Worm (Caenorhabditis elegans) whole organism, young adult: ENCODE results near the gene nspb-11.

ENCODE experiments used
- B0019.2 ChIP-seq: fragments of 200-800 bp; sonication (Bioruptor generic); conservative IDR thresholded peaks from 2 replicates; pipeline ENCODE4 v1.3.6; 2022; ENCODE audit warnings: missing genetic modification reagents, missing genetic modification characterization, missing compliant biosample characterization
- B0261.1 ChIP-seq: sonication (generic microtip); optimal IDR thresholded peaks from 2 replicates; lab custom pipeline; 2016; ENCODE audit warnings: mild to moderate bottlenecking, missing genetic modification characterization, moderate library complexity, missing compliant biosample characterization
- C06A6.2 ChIP-seq: fragments of 200-800 bp; sonication (Bioruptor generic); conservative IDR thresholded peaks from 2 replicates; pipeline ENCODE4 v1.3.6; 2022; ENCODE audit warnings: missing genetic modification characterization, missing compliant biosample characterization
- C17E4.6 ChIP-seq: fragments of 200-800 bp; sonication (Bioruptor generic); IDR thresholded peaks from 2 replicates; pipeline ENCODE4 v1.3.6; 2022; ENCODE audit warnings: missing genetic modification reagents, missing genetic modification characterization, missing compliant biosample characterization
- F22D6.2 ChIP-seq: sonication (generic microtip); optimal IDR thresholded peaks from 2 replicates; lab custom pipeline; 2016; ENCODE audit warnings: mild to moderate bottlenecking, missing genetic modification characterization, missing compliant biosample characterization
- F33H1.4 ChIP-seq: fragments of 200-800 bp; sonication (Bioruptor generic); IDR thresholded peaks from 2 replicates; pipeline ENCODE4 v1.3.6; 2022; ENCODE audit warnings: missing genetic modification reagents, missing genetic modification characterization, missing compliant biosample characterization
- F37B4.10 ChIP-seq: fragments of 200-800 bp; sonication (Bioruptor generic); IDR thresholded peaks from 2 replicates; pipeline ENCODE4 v1.3.6; 2022; ENCODE audit warnings: missing genetic modification characterization, missing compliant biosample characterization
- F57A8.1 ChIP-seq: fragments of 200-800 bp; sonication (Bioruptor generic); optimal IDR thresholded peaks from 2 replicates; lab custom pipeline; 2018; ENCODE audit warnings: mild to moderate bottlenecking, missing genetic modification characterization, moderate library complexity, missing compliant biosample characterization
- T07F8.4 ChIP-seq: sonication (generic microtip); optimal IDR thresholded peaks from 2 replicates; lab custom pipeline; 2016; ENCODE audit warnings: mild to moderate bottlenecking, missing genetic modification characterization, moderate library complexity, missing compliant biosample characterization
- T26A5.8 ChIP-seq: sonication (generic microtip); optimal IDR thresholded peaks from 2 replicates; lab custom pipeline; 2016; ENCODE audit warnings: missing genetic modification characterization, missing compliant biosample characterization
- Y79H2A.3 ChIP-seq: fragments of 200-800 bp; sonication (Bioruptor generic); conservative IDR thresholded peaks from 2 replicates; pipeline ENCODE4 v1.3.6; 2022; ENCODE audit warnings: missing genetic modification reagents, missing genetic modification characterization, missing compliant biosample characterization
- attf-3 ChIP-seq: fragments of 200-800 bp; sonication (Bioruptor generic); conservative IDR thresholded peaks from 2 replicates; pipeline ENCODE4 v1.3.6; 2022; ENCODE audit warnings: missing genetic modification reagents, missing genetic modification characterization, missing compliant biosample characterization
- bed-1 ChIP-seq: fragments of 200-800 bp; sonication (Bioruptor generic); IDR thresholded peaks from 2 replicates; pipeline ENCODE4 v1.3.6; 2022; ENCODE audit warnings: missing genetic modification reagents, missing genetic modification characterization, missing compliant biosample characterization
- bed-2 ChIP-seq: fragments of 200-800 bp; sonication (Bioruptor generic); IDR thresholded peaks from 2 replicates; pipeline ENCODE4 v1.3.6; 2022; ENCODE audit warnings: missing genetic modification reagents, missing genetic modification characterization, missing compliant biosample characterization
- ceh-100 ChIP-seq: fragments of 200-800 bp; sonication (Bioruptor generic); IDR thresholded peaks from 2 replicates; pipeline ENCODE4 v1.3.6; 2022; ENCODE audit warnings: missing genetic modification reagents, missing genetic modification characterization, missing compliant biosample characterization
- die-1 ChIP-seq: sonication (generic microtip); optimal IDR thresholded peaks from 2 replicates; lab custom pipeline; 2016; ENCODE audit warnings: missing genotype, mild to moderate bottlenecking, missing genetic modification characterization, missing compliant biosample characterization
- dpff-1 ChIP-seq: sonication (generic microtip); optimal IDR thresholded peaks from 2 replicates; lab custom pipeline; 2017; ENCODE audit warnings: mild to moderate bottlenecking, missing genetic modification characterization, missing compliant biosample characterization
- efl-1 ChIP-seq: fragments of 150-350 bp; optimal IDR thresholded peaks from 2 replicates; lab custom pipeline; 2014; ENCODE audit warnings: missing biosample characterization, missing genetic modification reagents, missing genetic modification characterization
- ets-4 ChIP-seq: fragments of 200-800 bp; sonication (Bioruptor generic); optimal IDR thresholded peaks from 2 replicates; lab custom pipeline; 2018; ENCODE audit warnings: mild to moderate bottlenecking, missing genetic modification characterization, missing compliant biosample characterization
- fkh-3 ChIP-seq: sonication (generic microtip); optimal IDR thresholded peaks from 2 replicates; lab custom pipeline; 2016; ENCODE audit warnings: mild to moderate bottlenecking, missing genetic modification characterization, missing compliant biosample characterization
- gei-17 ChIP-seq: fragments of 200-800 bp; sonication (Bioruptor generic); optimal IDR thresholded peaks from 2 replicates; lab custom pipeline; 2018; ENCODE audit warnings: mild to moderate bottlenecking, missing genetic modification characterization, missing compliant biosample characterization
- him-1 ChIP-seq: sonication (generic microtip); optimal IDR thresholded peaks from 2 replicates; lab custom pipeline; 2016; ENCODE audit warnings: missing genotype, missing genetic modification reagents, missing genetic modification characterization, missing compliant biosample characterization
- hmg-1.2 ChIP-seq: fragments of 200-800 bp; sonication (Bioruptor generic); IDR thresholded peaks from 2 replicates; pipeline ENCODE4 v1.3.6; 2022; ENCODE audit warnings: missing genetic modification reagents, missing genetic modification characterization, missing compliant biosample characterization
- hrde-1 ChIP-seq: sonication (generic microtip); optimal IDR thresholded peaks from 2 replicates; lab custom pipeline; 2016; ENCODE audit warnings: missing genetic modification characterization, mild to moderate bottlenecking, missing compliant biosample characterization, moderate library complexity, missing genotype, missing genetic modification reagents, borderline replicate concordance
- lin-26 ChIP-seq: fragments of 200-800 bp; sonication (Bioruptor generic); IDR thresholded peaks from 2 replicates; pipeline ENCODE4 v1.3.6; 2022; ENCODE audit warnings: missing genetic modification reagents, missing genetic modification characterization, missing compliant biosample characterization
- lin-35 ChIP-seq, 3 experiments: fragments of 150-350 bp in 2 of 3; sonication (generic microtip) in 1 of 3; optimal IDR thresholded peaks; 2 replicates each; lab custom pipeline; 2014 to 2018; ENCODE audit warnings: missing biosample characterization in 3 of 3, missing genetic modification characterization in 3 of 3, missing genetic modification reagents in 3 of 3
- lir-1 ChIP-seq: fragments of 200-800 bp; sonication (Bioruptor generic); conservative IDR thresholded peaks from 2 replicates; pipeline ENCODE4 v1.3.6; 2022; ENCODE audit warnings: missing genetic modification reagents, missing genetic modification characterization, missing compliant biosample characterization
- lsl-1 ChIP-seq: fragments of 200-800 bp; sonication (Bioruptor generic); optimal IDR thresholded peaks from 2 replicates; lab custom pipeline; 2018; ENCODE audit warnings: mild to moderate bottlenecking, missing genetic modification characterization, moderate library complexity, missing compliant biosample characterization
- madf-6 ChIP-seq: fragments of 200-800 bp; sonication (Bioruptor generic); IDR thresholded peaks from 2 replicates; pipeline ENCODE4 v1.3.6; 2022; ENCODE audit warnings: missing genetic modification reagents, missing genetic modification characterization, missing compliant biosample characterization
- mcd-1 ChIP-seq: fragments of 200-800 bp; sonication (Bioruptor generic); IDR thresholded peaks from 2 replicates; pipeline ENCODE4 v1.3.6; 2022; ENCODE audit warnings: missing genetic modification reagents, missing genetic modification characterization, missing compliant biosample characterization
- nfya-2 ChIP-seq: fragments of 200-800 bp; sonication (Bioruptor generic); IDR thresholded peaks from 2 replicates; pipeline ENCODE4 v1.3.6; 2022; ENCODE audit warnings: missing genetic modification reagents, missing genetic modification characterization, missing compliant biosample characterization
- nhr-179 ChIP-seq: sonication (generic microtip); optimal IDR thresholded peaks from 2 replicates; lab custom pipeline; 2016; ENCODE audit warnings: mild to moderate bottlenecking, missing genetic modification characterization, missing compliant biosample characterization
- nhr-27 ChIP-seq: fragments of 200-800 bp; sonication (Bioruptor generic); optimal IDR thresholded peaks from 2 replicates; lab custom pipeline; 2018; ENCODE audit warnings: mild to moderate bottlenecking, missing genetic modification characterization, moderate library complexity, missing compliant biosample characterization
- nhr-80 ChIP-seq: sonication (generic microtip); optimal IDR thresholded peaks from 2 replicates; lab custom pipeline; 2016; ENCODE audit warnings: missing genetic modification characterization, missing compliant biosample characterization
- nhr-90 ChIP-seq: sonication (generic microtip); optimal IDR thresholded peaks from 2 replicates; lab custom pipeline; 2016; ENCODE audit warnings: missing genotype, mild to moderate bottlenecking, missing genetic modification characterization, missing compliant biosample characterization
- rec-8 ChIP-seq, 2 experiments: sonication (generic microtip); optimal IDR thresholded peaks; 2 replicates each; lab custom pipeline; 2016; ENCODE audit warnings: mild to moderate bottlenecking in 2 of 2, missing genetic modification characterization in 2 of 2, missing genetic modification reagents in 2 of 2, missing genotype in 2 of 2, missing biosample characterization in 1 of 2, missing compliant biosample characterization in 1 of 2, moderate library complexity in 1 of 2
- repo-1 ChIP-seq: sonication (generic microtip); optimal IDR thresholded peaks from 2 replicates; lab custom pipeline; 2017; ENCODE audit warnings: mild to moderate bottlenecking, missing genetic modification characterization, missing compliant biosample characterization
- sea-2 ChIP-seq: fragments of 200-800 bp; sonication (Bioruptor generic); IDR thresholded peaks from 2 replicates; pipeline ENCODE4 v1.3.6; 2022; ENCODE audit warnings: missing genetic modification characterization, missing compliant biosample characterization
- snpc-1.1 ChIP-seq: sonication (generic microtip); optimal IDR thresholded peaks from 2 replicates; lab custom pipeline; 2017; ENCODE audit warnings: missing genetic modification characterization, mild to moderate bottlenecking, missing compliant biosample characterization, antibody characterized with exemption, moderate library complexity, missing genotype, missing genetic modification reagents; ENCODE audit not compliant: insufficient read depth
- snpc-3.4 ChIP-seq: sonication (generic microtip); optimal IDR thresholded peaks from 2 replicates; lab custom pipeline; 2017; ENCODE audit warnings: missing genetic modification characterization, mild to moderate bottlenecking, missing compliant biosample characterization, antibody characterized with exemption, moderate library complexity, missing genotype, missing genetic modification reagents
- tbx-9 ChIP-seq: sonication (generic microtip); optimal IDR thresholded peaks from 2 replicates; lab custom pipeline; 2016; ENCODE audit warnings: borderline replicate concordance, missing genetic modification characterization, inconsistent platforms, missing compliant biosample characterization
- tlf-1 ChIP-seq: fragments of 200-800 bp; sonication (Bioruptor generic); optimal IDR thresholded peaks from 2 replicates; lab custom pipeline; 2018; ENCODE audit warnings: mild to moderate bottlenecking, missing genetic modification characterization, missing compliant biosample characterization
- zfh-2 ChIP-seq: fragments of 200-800 bp; sonication (Bioruptor generic); conservative IDR thresholded peaks from 2 replicates; pipeline ENCODE4 v1.3.6; 2022; ENCODE audit warnings: missing genetic modification reagents, missing genetic modification characterization, missing compliant biosample characterization
- ztf-18 ChIP-seq: sonication (generic microtip); optimal IDR thresholded peaks from 2 replicates; lab custom pipeline; 2016; ENCODE audit warnings: missing genotype, mild to moderate bottlenecking, missing genetic modification characterization, missing compliant biosample characterization
- ztf-25 ChIP-seq: fragments of 200-800 bp; sonication (Bioruptor generic); IDR thresholded peaks from 2 replicates; pipeline ENCODE4 v1.3.6; 2022; ENCODE audit warnings: missing genetic modification reagents, missing genetic modification characterization, missing compliant biosample characterization
- ztf-26 ChIP-seq: sonication (generic microtip); optimal IDR thresholded peaks from 2 replicates; lab custom pipeline; 2017; ENCODE audit warnings: missing genetic modification characterization, missing compliant biosample characterization
- ztf-28 ChIP-seq: fragments of 200-800 bp; sonication (Bioruptor generic); IDR thresholded peaks from 2 replicates; pipeline ENCODE4 v1.3.6; 2022; ENCODE audit warnings: missing genetic modification reagents, missing genetic modification characterization, missing compliant biosample characterization
- ztf-3 ChIP-seq: fragments of 200-800 bp; sonication (Bioruptor generic); optimal IDR thresholded peaks from 2 replicates; lab custom pipeline; 2018; ENCODE audit warnings: mild to moderate bottlenecking, missing genetic modification characterization, missing compliant biosample characterization

Gene nspb-11

DNA sequence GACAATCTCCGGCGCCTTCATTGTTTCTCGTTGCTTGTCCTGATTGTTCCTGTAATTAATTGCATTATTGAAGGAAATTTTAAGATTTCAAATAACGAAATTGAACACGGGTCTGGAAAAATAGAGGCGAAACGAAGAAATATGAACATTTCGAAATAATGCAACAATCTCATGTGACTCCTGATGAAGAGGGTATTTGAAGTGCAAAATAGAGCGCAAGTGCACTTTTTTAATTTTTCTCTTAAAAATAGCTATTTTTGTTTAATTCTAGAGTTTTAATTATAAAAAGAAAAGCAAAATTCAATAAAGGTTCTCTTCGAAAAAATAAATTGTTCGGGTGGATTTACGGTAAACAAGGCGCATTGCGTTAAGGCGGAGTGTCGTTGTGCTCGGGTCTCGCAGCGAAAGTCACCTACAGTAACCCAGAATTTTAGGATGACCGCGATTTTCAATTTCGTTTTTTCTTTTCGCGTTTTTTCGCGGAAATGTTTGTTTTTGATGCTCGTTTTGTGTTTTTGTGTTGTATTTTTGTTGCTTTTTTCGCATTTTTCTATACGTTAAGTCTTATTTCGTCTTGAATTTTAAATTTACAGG lies 11.9 kb downstream of the nspb-11 start, which contains the start of the genes F58G1.2 and wago-4:
Gene F58G1.2, minus strand, starts transcription at position 51 of the 594 bp plus-strand sequence.
Gene wago-4, plus strand, starts transcription at position 592 of the 594 bp plus-strand sequence.
- TF ChIP-seq F37B4.10 (GFP tag; lab: Robert Waterston, UW): no peak
- TF ChIP-seq ztf-3: no peak
- no peak for TF ChIP-seq ztf-18 (tag; lab: Kevin White, UChicago)
- no peak for TF ChIP-seq nhr-179 (tag; lab: Kevin White, UChicago)
- no peak for TF ChIP-seq ztf-26 (tag; lab: Kevin White, UChicago)
- TF ChIP-seq efl-1 (GFP tag; lab: Kevin White, UChicago): peak; percentile 90
- TF ChIP-seq ztf-28 (GFP tag; lab: Robert Waterston, UW): 0 out of 2 replicates have a peak, but pooled peaks have one; percentile 70
- peak; percentile 100 for TF ChIP-seq attf-3 (GFP tag; lab: Robert Waterston, UW)
- TF ChIP-seq tlf-1: peak; percentile 43
- no peak for TF ChIP-seq tbx-9 (tag; lab: Kevin White, UChicago)
- TF ChIP-seq nhr-80 (tag; lab: Kevin White, UChicago): no peak
- no peak for TF ChIP-seq nhr-27 (tag; lab: Kevin White, UChicago)
- TF ChIP-seq B0019.2 (GFP tag; lab: Robert Waterston, UW): no peak; the same call in 1 of the 2 replicates
- no peak for TF ChIP-seq ztf-25 (GFP tag; lab: Robert Waterston, UW)
- TF ChIP-seq gei-17 (GFP tag; lab: Kevin White, UChicago): no peak
- TF ChIP-seq F22D6.2 (tag; lab: Kevin White, UChicago): no peak
- no peak for TF ChIP-seq F57A8.1
- no peak for TF ChIP-seq fkh-3
- TF ChIP-seq hrde-1: no peak
- peak; percentile 79 for TF ChIP-seq snpc-3.4 (tag; lab: Kevin White, UChicago)
- no peak for TF ChIP-seq T26A5.8 (tag; lab: Kevin White, UChicago)
- TF ChIP-seq ceh-100 (GFP tag; lab: Robert Waterston, UW): 0 out of 2 replicates have a peak, but pooled peaks have one; percentile 13
- TF ChIP-seq F33H1.4 (GFP tag; lab: Robert Waterston, UW): peak; percentile 96
- TF ChIP-seq rec-8 (tag; optimal IDR thresholded peaks at IDR 0.05; lab: Kevin White, UChicago): no peak
- TF ChIP-seq C17E4.6: no peak
- TF ChIP-seq nhr-90 (tag; lab: Kevin White, UChicago): no peak
- peak; percentile 94 for TF ChIP-seq madf-6
- no peak for TF ChIP-seq him-1 (tag; lab: Kevin White, UChicago)
- no peak for TF ChIP-seq die-1
- no peak for TF ChIP-seq dpff-1 (tag; lab: Kevin White, UChicago)
- TF ChIP-seq sea-2 (GFP tag; lab: Robert Waterston, UW): no peak
- peak; percentile 60 for TF ChIP-seq mcd-1
- peak; percentile 73 for TF ChIP-seq snpc-1.1 (tag; lab: Kevin White, UChicago)
- TF ChIP-seq repo-1 (tag; lab: Kevin White, UChicago): no peak
- no peak for TF ChIP-seq zfh-2 (GFP tag; lab: Robert Waterston, UW)
- TF ChIP-seq lsl-1 (GFP tag; lab: Kevin White, UChicago): peak; percentile 94
- no peak for TF ChIP-seq lin-26 (GFP tag; lab: Robert Waterston, UW)
- no peak for TF ChIP-seq lir-1 (GFP tag; lab: Robert Waterston, UW)
- TF ChIP-seq C06A6.2 (GFP tag; lab: Robert Waterston, UW): no peak
- no peak for TF ChIP-seq B0261.1
- peak; percentile 37; the same call in 1 of the 2 replicates for TF ChIP-seq hmg-1.2 (GFP tag; lab: Robert Waterston, UW)
- no peak for TF ChIP-seq ets-4 (GFP tag; lab: Kevin White, UChicago)
- no peak for TF ChIP-seq bed-1 (GFP tag; lab: Robert Waterston, UW)
- 0 out of 2 replicates have a peak, but pooled peaks have one; percentile 24 for TF ChIP-seq Y79H2A.3
- no peak for TF ChIP-seq bed-2 (GFP tag; lab: Robert Waterston, UW)
- no peak for TF ChIP-seq T07F8.4 (tag; lab: Kevin White, UChicago)
- peak in 1 of 3 experiments; percentile 23 for TF ChIP-seq lin-35 (GFP tag; optimal IDR thresholded peaks at IDR 0.05; lab: Kevin White, UChicago)
- no peak for TF ChIP-seq nfya-2 (GFP tag; lab: Robert Waterston, UW)
